Worm (Caenorhabditis elegans): ENCODE data around the gene atln-2.

DNA sequence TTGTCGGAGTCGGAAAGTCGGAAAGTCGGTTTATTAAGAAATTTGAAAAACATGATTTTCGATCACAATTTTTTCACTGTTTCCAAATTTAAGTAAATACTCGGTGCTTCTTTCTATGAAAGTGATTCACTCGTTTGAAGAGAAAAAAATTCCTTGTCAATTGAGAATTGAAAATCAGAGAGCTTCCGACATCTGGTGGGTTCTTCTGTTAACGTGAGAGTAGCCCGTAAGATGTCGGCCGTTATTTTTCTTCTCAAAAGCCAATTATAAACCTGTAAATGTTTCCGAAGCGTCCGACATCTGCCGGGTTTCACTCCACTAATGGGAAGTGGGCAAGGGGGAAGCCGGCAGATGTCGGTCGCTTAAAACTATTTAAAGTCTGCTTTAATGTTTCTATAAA lies 3.6 kb downstream of the atln-2 start:
- TF ChIP-seq nhr-12 (tag; optimal IDR thresholded peaks at IDR 0.05) (no peak), lin-35 (GFP tag; optimal IDR thresholded peaks at IDR 0.05) (no peak), isw-1 (GFP tag; IDR thresholded peaks at IDR 0.05) (no peak), tbx-2 (tag; optimal IDR thresholded peaks at IDR 0.05) (no peak), zag-1 (tag; optimal IDR thresholded peaks at IDR 0.05) (no peak), ama-1 (optimal IDR thresholded peaks at IDR 0.05) (no peak), elt-3 (tag; optimal IDR thresholded peaks at IDR 0.05) (no peak), nhr-77 (tag; optimal IDR thresholded peaks at IDR 0.05) (no peak), sptf-1 (tag; optimal IDR thresholded peaks at IDR 0.05) (no peak), nhr-11 (tag; optimal IDR thresholded peaks at IDR 0.05) (no peak), lsy-2 (tag; optimal IDR thresholded peaks at IDR 0.05) (no peak)

Data from whole organism, L1 larva.